Worm (Caenorhabditis elegans): ENCODE measurements around the gene T23G7.2.

The T23G7.2 gene

ce11 chrII:9172849-9173248 lies at the start of gene T23G7.2:
TSS of gene T23G7.2 (minus strand) at chrII:9172949.
- TF ChIP-seq lin-15B (tag; optimal IDR thresholded peaks at IDR 0.05) (no peak), ztf-4 (tag; optimal IDR thresholded peaks at IDR 0.05) (no peak), nhr-76 (tag; optimal IDR thresholded peaks at IDR 0.05) (no peak), eor-1 (tag; optimal IDR thresholded peaks at IDR 0.05) (no peak)

DNA sequence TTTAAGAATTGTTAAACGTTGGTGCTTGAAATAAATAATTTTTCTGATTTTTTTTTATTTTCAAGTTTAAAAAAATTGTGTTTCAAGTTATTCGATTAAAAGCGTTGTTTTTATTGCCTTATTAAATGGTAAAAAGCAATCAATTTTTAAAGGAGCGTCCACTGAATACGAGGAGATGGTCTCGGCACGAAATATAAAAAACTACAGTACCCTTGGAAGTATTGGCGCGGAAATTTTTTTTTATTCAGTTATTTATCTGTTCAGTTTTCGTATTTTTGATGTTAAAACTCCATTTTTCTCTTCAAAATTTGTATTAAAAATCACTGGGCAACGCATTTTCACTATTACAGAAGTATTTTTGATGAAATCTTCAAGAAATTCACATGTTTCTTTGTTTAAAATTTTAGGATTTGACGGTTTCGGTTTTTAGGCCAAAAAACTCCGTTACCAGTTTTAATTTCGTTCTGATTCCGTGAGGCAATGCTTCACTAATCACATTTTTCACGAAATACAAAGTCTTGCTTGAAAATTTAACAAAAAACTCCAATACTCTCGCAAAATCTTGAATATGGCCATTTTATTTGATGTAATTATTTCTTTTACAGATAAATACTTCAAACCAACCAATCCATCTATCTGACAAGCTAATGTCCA lies 40.4 kb upstream of the T23G7.2 start, which contains the start of gene znfx-1:
TSS of gene znfx-1 (plus strand) at position 604 of the 654 bp plus-strand sequence.
- TF ChIP-seq fkh-10 (GFP tag; optimal IDR thresholded peaks at IDR 0.05) (no peak), snpc-4 (tag; optimal IDR thresholded peaks at IDR 0.05) (no peak), ztf-11 (tag; optimal IDR thresholded peaks at IDR 0.05) (no peak), egl-5 (tag; optimal IDR thresholded peaks at IDR 0.05) (no peak), nhr-11 (tag; optimal IDR thresholded peaks at IDR 0.05) (no peak), nhr-77 (tag; optimal IDR thresholded peaks at IDR 0.05) (no peak), nhr-23 (tag; optimal IDR thresholded peaks at IDR 0.05) (no peak), ceh-28 (tag; optimal IDR thresholded peaks at IDR 0.05) (no peak), R02D3.7 (tag; optimal IDR thresholded peaks at IDR 0.05) (no peak), sea-2 (GFP tag; optimal IDR thresholded peaks at IDR 0.05) (no peak), zag-1 (tag; optimal IDR thresholded peaks at IDR 0.05) (no peak), lsy-12 (tag; optimal IDR thresholded peaks at IDR 0.05) (no peak), nhr-237 (tag; optimal IDR thresholded peaks at IDR 0.05) (no peak), mml-1 (tag; optimal IDR thresholded peaks at IDR 0.05) (no peak), unc-62 (GFP tag; optimal IDR thresholded peaks at IDR 0.05) (no peak), elt-2 (tag; optimal IDR thresholded peaks at IDR 0.05) (no peak), lin-39 (tag; optimal IDR thresholded peaks at IDR 0.05) (no peak), fkh-2 (tag; optimal IDR thresholded peaks at IDR 0.05) (no peak), ZK546.5 (tag; optimal IDR thresholded peaks at IDR 0.05) (no peak)

DNA sequence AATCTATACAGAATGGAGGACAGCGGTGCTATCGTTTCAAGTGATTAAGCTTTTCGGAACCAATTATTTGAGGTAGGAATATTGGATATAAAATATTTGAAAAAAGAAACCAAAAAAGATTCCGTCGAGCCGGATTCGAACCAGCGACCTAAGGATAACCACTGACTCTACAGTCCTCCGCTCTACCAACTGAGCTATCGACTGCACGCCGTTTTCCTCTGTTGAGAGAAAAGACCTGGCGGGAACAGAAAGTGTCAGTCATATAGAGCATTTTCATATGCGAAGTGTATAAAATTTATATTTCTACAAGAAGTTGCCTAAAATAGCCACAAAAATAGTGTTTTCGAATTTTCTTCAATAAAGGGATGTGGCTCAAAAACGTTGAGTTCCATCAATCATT lies 38.9 kb upstream of the T23G7.2 start:
- TF ChIP-seq sea-2 (GFP tag; optimal IDR thresholded peaks at IDR 0.05) (no peak), ztf-11 (tag; optimal IDR thresholded peaks at IDR 0.05) (no peak), nhr-43 (tag; optimal IDR thresholded peaks at IDR 0.05; ENCODE audit: poor library complexity, severe bottlenecking) (peak; percentile 57), nhr-28 (tag; optimal IDR thresholded peaks at IDR 0.05) (no peak), ztf-4 (tag; optimal IDR thresholded peaks at IDR 0.05) (no peak), pqm-1 (tag; optimal IDR thresholded peaks at IDR 0.05) (peak; percentile 26), eor-1 (tag; optimal IDR thresholded peaks at IDR 0.05) (no peak), daf-12 (tag; optimal IDR thresholded peaks at IDR 0.05) (no peak), elt-3 (tag; optimal IDR thresholded peaks at IDR 0.05) (no peak), jun-1 (tag; optimal IDR thresholded peaks at IDR 0.05) (peak; percentile 5), lsy-12 (tag; optimal IDR thresholded peaks at IDR 0.05) (peak; percentile 58), nhr-25 (tag; optimal IDR thresholded peaks at IDR 0.05) (peak; percentile 26), nhr-23 (tag; optimal IDR thresholded peaks at IDR 0.05) (peak; percentile 11), elt-2 (tag; optimal IDR thresholded peaks at IDR 0.05) (peak; percentile 62), nhr-237 (tag; optimal IDR thresholded peaks at IDR 0.05) (no peak), snpc-4 (tag; optimal IDR thresholded peaks at IDR 0.05) (peak; percentile 96)

DNA sequence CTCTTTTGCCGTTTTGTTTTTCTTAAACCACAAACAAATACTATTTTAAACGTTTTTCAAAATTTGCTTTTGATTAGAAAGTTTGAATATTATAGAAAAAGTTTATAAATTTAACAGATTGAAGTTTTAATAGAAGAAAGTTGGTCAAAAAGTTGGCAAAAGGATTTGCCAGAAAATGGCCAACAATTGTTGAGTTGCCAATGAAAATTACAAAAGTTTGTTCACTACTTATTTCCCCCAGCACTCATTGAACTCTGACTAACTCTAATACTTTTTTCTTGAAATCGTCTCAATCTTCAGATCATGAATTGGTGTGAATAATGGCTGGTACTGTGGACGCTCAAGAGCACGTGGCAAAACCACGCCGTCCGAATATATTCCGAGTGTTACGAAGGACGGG lies 37.3 kb upstream of the T23G7.2 start, which contains the start of gene ZK1067.4:
TSS of gene ZK1067.4 (plus strand) at position 301 of the 400 bp plus-strand sequence.
- TF ChIP-seq nfya-1 (tag; optimal IDR thresholded peaks at IDR 0.05; ENCODE audit: insufficient read depth): no peak

DNA sequence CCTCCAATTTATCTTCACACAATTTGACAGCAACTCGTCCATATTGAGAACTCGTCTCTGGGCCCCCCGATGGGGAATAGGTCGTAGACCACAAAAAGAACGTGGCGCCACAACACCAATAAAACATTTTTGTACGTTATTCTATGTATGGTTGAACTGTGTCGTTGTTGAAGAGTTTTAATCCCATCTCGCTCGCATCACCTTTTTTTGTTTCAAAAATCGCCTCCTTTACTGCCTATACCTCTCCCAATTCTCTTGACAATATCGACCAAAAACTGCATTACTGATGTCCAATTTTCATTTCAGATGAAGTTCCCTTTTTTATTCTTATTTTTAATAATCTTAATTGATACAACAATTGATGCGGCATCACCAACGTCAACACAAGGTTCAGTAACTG lies 24.5 kb upstream of the T23G7.2 start, which contains the start of gene let-23:
TSS of gene let-23 (plus strand) at position 301 of the 400 bp plus-strand sequence.
- TF ChIP-seq ceh-82 (tag; optimal IDR thresholded peaks at IDR 0.05) (no peak), R02D3.7 (tag; optimal IDR thresholded peaks at IDR 0.05) (no peak), elt-2 (tag; optimal IDR thresholded peaks at IDR 0.05) (no peak), lin-15B (tag; optimal IDR thresholded peaks at IDR 0.05) (no peak), ama-1 (optimal IDR thresholded peaks at IDR 0.05) (no peak), mdl-1 (tag; optimal IDR thresholded peaks at IDR 0.05) (no peak), tbx-2 (tag; optimal IDR thresholded peaks at IDR 0.05) (no peak), ZK546.5 (tag; optimal IDR thresholded peaks at IDR 0.05) (no peak), lsy-12 (tag; optimal IDR thresholded peaks at IDR 0.05) (no peak), aly-2 (tag; optimal IDR thresholded peaks at IDR 0.05) (no peak), pqm-1 (tag; optimal IDR thresholded peaks at IDR 0.05) (no peak), nhr-23 (tag; optimal IDR thresholded peaks at IDR 0.05) (no peak), fkh-2 (tag; optimal IDR thresholded peaks at IDR 0.05) (no peak), nhr-25 (tag; optimal IDR thresholded peaks at IDR 0.05) (no peak), zag-1 (tag; optimal IDR thresholded peaks at IDR 0.05) (no peak), fkh-10 (GFP tag; optimal IDR thresholded peaks at IDR 0.05) (no peak), unc-39 (tag; optimal IDR thresholded peaks at IDR 0.05) (no peak), nhr-77 (tag; optimal IDR thresholded peaks at IDR 0.05) (no peak)
